Fruit fly (Drosophila melanogaster): ENCODE data around the gene psd.

psd gene

DNA sequence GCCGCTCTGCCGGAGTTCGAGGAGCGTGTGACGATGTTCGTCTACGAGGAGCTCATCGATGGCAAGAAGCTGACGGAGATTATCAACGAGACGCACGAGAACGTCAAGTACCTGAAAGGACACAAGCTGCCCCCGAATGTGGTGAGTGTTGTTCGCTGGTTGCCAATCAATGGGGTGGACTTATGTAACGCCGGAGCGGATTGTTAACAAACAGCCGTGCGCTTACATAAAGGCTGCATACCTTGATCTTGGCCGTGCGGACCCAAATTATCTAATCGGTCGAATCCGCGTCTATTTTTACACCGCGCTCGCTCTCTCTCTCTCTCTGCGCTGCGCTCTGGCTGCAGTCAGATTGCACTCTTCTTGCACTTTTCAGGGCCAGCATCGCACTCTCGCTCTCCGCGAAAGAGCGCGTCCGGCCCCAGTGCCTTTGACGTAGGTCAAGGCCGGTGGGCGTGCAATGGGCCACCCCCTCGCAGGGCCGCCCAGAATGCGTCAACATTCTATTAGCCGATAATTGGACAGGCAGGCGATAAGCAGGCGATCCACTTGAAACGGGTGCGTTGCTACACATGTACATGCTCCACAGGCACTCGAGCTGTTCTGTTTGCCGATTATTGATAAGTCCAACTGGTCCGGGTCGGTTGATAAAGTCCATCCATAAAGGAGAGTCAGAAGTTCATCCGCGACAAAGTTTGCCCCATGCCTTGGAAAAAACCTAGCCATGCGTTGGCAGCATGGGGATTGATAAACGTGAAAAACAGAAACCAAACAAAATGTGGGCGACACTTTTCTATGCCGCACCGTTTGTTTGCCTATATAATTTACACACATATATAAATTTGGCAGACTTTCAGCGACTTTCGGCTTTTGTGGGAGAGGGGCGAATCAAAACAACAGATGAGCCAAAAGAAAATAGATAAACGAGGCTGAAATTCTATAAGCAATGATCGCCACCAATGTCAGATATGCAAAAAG lies 20.2 kb downstream of the psd start (continued):
- TF ChIP-seq Dll (GFP tag; IDR thresholded peaks at IDR 0.05; ENCODE audit: partially characterized antibody) (peak; percentile 50; the same call in 2 of the 4 replicates), eyg (GFP tag; optimal IDR thresholded peaks at IDR 0.05) (no peak), klu (GFP tag; IDR thresholded peaks at IDR 0.05) (0 out of 2 replicates have a peak, but pooled peaks have one; percentile 19), CG6813 (GFP tag; optimal IDR thresholded peaks at IDR 0.05) (no peak), gro (GFP tag; optimal IDR thresholded peaks at IDR 0.05) (peak; percentile 67), Blimp-1 (GFP tag; optimal IDR thresholded peaks at IDR 0.05) (no peak), Max (GFP tag; optimal IDR thresholded peaks at IDR 0.05) (no peak), CG31388 (GFP tag; optimal IDR thresholded peaks at IDR 0.05) (no peak), cwo (GFP tag; optimal IDR thresholded peaks at IDR 0.05) (peak; percentile 95), CG15269 (tag; optimal IDR thresholded peaks at IDR 0.05) (no peak), CG9876 (GFP tag; optimal IDR thresholded peaks at IDR 0.05) (no peak), dan (GFP tag; IDR thresholded peaks at IDR 0.05) (no peak), onecut (GFP tag; IDR thresholded peaks at IDR 0.05) (peak; percentile 18; the same call in 1 of the 2 replicates), Poxn (GFP tag; IDR thresholded peaks at IDR 0.05) (no peak), CG15696 (tag; optimal IDR thresholded peaks at IDR 0.05) (no peak), amos (GFP tag; IDR thresholded peaks at IDR 0.05; ENCODE audit: partially characterized antibody) (no peak), Mad (GFP tag; optimal IDR thresholded peaks at IDR 0.05) (no peak), Gug (GFP tag; IDR thresholded peaks at IDR 0.05) (no peak), CG16779 (GFP tag; IDR thresholded peaks at IDR 0.05) (no peak), CG12769 (tag; optimal IDR thresholded peaks at IDR 0.05) (peak; percentile 57), pb (GFP tag; optimal IDR thresholded peaks at IDR 0.05) (no peak), CG1529 (GFP tag; optimal IDR thresholded peaks at IDR 0.05) (no peak), chinmo (GFP tag; IDR thresholded peaks at IDR 0.05; ENCODE audit: partially characterized antibody) (peak; percentile 81; the same call in 1 of the 4 replicates), CG7745 (tag; optimal IDR thresholded peaks at IDR 0.05) (peak; percentile 3), HHEX (GFP tag; optimal IDR thresholded peaks at IDR 0.05) (no peak), oc (tag; optimal IDR thresholded peaks at IDR 0.05) (no peak), bigmax (GFP tag; optimal IDR thresholded peaks at IDR 0.05) (no peak), yki (optimal IDR thresholded peaks at IDR 0.05) (peak; percentile 67), CG17912 (GFP tag; optimal IDR thresholded peaks at IDR 0.05) (peak; percentile 33), CG8359 (GFP tag; optimal IDR thresholded peaks at IDR 0.05; ENCODE audit: borderline replicate concordance) (no peak), Sry-β (GFP tag; optimal IDR thresholded peaks at IDR 0.05) (no peak), Fer1 (GFP tag; optimal IDR thresholded peaks at IDR 0.05) (no peak), CG3847 (GFP tag; IDR thresholded peaks at IDR 0.05) (no peak), bab2 (GFP tag; optimal IDR thresholded peaks at IDR 0.05) (no peak), Ravus (GFP tag; IDR thresholded peaks at IDR 0.05) (no peak), Dip3 (GFP tag; optimal IDR thresholded peaks at IDR 0.05) (no peak), CG10274 (GFP tag; optimal IDR thresholded peaks at IDR 0.05) (no peak), gsb (GFP tag; IDR thresholded peaks at IDR 0.05) (no peak), BEAF-32 (GFP tag; optimal IDR thresholded peaks at IDR 0.05) (no peak), Lhr (GFP tag; optimal IDR thresholded peaks at IDR 0.05) (no peak), inv (GFP tag; IDR thresholded peaks at IDR 0.05; ENCODE audit: partially characterized antibody) (no peak), CG3995 (GFP tag; optimal IDR thresholded peaks at IDR 0.05) (no peak), sd (tag; optimal IDR thresholded peaks at IDR 0.05) (peak; percentile 86), cg (GFP tag; optimal IDR thresholded peaks at IDR 0.05) (no peak), fd64A (GFP tag; optimal IDR thresholded peaks at IDR 0.05) (peak; percentile 21), crol (GFP tag; IDR thresholded peaks at IDR 0.05) (peak; percentile 56; the same call in 1 of the 2 replicates), CG42726 (GFP tag; IDR thresholded peaks at IDR 0.05; ENCODE audit: partially characterized antibody) (0 out of 2 replicates have a peak, but pooled peaks have one; percentile 53), ttk (GFP tag; IDR thresholded peaks at IDR 0.05) (no peak)

All from whole organism, embryonic.